Worm (Caenorhabditis elegans): ENCODE data around the gene H01G02.4.
A peak's percentile ranks its signal among the peaks of the same experiment; 100 is the strongest.

H01G02.4 gene

ce11 chrIV:11759852-11760251, 43.1 kb downstream of the H01G02.4 start:
- TF ChIP-seq R02D3.7 (tag; optimal IDR thresholded peaks at IDR 0.05) (no peak), crh-2 (tag; optimal IDR thresholded peaks at IDR 0.05) (peak; percentile 29), nhr-6 (tag; optimal IDR thresholded peaks at IDR 0.05) (peak; percentile 8), unc-55 (GFP tag; optimal IDR thresholded peaks at IDR 0.05) (peak; percentile 10), lsy-2 (tag; optimal IDR thresholded peaks at IDR 0.05) (peak in 1 of 2 experiments; percentile 49), C34F6.9 (tag; optimal IDR thresholded peaks at IDR 0.05) (peak; percentile 15), nhr-23 (tag; optimal IDR thresholded peaks at IDR 0.05) (no peak), mdl-1 (tag; optimal IDR thresholded peaks at IDR 0.05) (no peak)

ce11 chrIV:11755907-11756306, 47.0 kb downstream of the H01G02.4 start, which contains the start of gene T12A7.9:
Gene T12A7.9 (minus strand): TSS chrIV:11756007.
- TF ChIP-seq nhr-237 (tag; optimal IDR thresholded peaks at IDR 0.05) (no peak), mdl-1 (tag; optimal IDR thresholded peaks at IDR 0.05) (no peak), lsy-2 (tag; optimal IDR thresholded peaks at IDR 0.05) (no peak), ZK546.5 (tag; optimal IDR thresholded peaks at IDR 0.05) (no peak), gmeb-1 (tag; optimal IDR thresholded peaks at IDR 0.05) (no peak), sem-4 (tag; optimal IDR thresholded peaks at IDR 0.05) (no peak), blmp-1 (tag; optimal IDR thresholded peaks at IDR 0.05; ENCODE audit: insufficient read depth) (no peak), lin-39 (tag; optimal IDR thresholded peaks at IDR 0.05) (no peak), nhr-25 (tag; optimal IDR thresholded peaks at IDR 0.05) (no peak), mab-5 (tag; optimal IDR thresholded peaks at IDR 0.05) (no peak), lin-13 (GFP tag; optimal IDR thresholded peaks at IDR 0.05) (no peak), ztf-1 (GFP tag; conservative IDR thresholded peaks at IDR 0.05) (no peak), nhr-11 (tag; optimal IDR thresholded peaks at IDR 0.05) (no peak), unc-39 (tag; optimal IDR thresholded peaks at IDR 0.05) (no peak), nhr-77 (tag; optimal IDR thresholded peaks at IDR 0.05) (no peak), ztf-4 (tag; optimal IDR thresholded peaks at IDR 0.05) (no peak), nhr-129 (tag; optimal IDR thresholded peaks at IDR 0.05) (no peak), elt-3 (tag; optimal IDR thresholded peaks at IDR 0.05) (no peak), elt-1 (tag; optimal IDR thresholded peaks at IDR 0.05) (no peak)

DNA sequence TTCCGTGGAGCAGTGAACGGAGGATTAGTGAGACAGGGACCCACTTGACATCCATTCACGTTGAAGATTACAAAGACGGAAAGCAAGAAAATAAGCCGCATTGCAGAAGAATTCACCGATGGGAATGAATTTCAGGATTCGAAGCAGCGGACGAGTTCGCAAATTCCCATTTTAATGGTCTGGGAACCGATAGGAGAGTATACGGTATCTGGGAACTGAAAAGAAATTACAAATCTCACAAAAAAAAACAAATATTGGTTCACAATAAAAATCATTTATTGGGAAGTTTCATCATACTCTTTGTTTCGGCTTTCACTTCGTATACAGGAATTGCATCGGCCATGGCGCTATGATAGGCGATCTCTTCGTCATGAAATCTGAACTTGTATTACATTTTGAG, 47.9 kb downstream of the H01G02.4 start, which contains the start of gene T12A7.10:
T12A7.10 (minus strand) TSS at position 101 of the 400 bp plus-strand sequence.
- TF ChIP-seq ztf-4 (tag; optimal IDR thresholded peaks at IDR 0.05): no peak
- TF ChIP-seq egl-27 (tag; optimal IDR thresholded peaks at IDR 0.05): no peak
- no peak for TF ChIP-seq fos-1 (tag; optimal IDR thresholded peaks at IDR 0.05)
- no peak for TF ChIP-seq nhr-6 (tag; optimal IDR thresholded peaks at IDR 0.05)
- no peak for TF ChIP-seq elt-1 (tag; optimal IDR thresholded peaks at IDR 0.05)
- no peak for TF ChIP-seq nhr-21 (tag; optimal IDR thresholded peaks at IDR 0.05)
- no peak for TF ChIP-seq F13H6.1 (tag; optimal IDR thresholded peaks at IDR 0.05)
- no peak for TF ChIP-seq zag-1 (tag; optimal IDR thresholded peaks at IDR 0.05)
- no peak for TF ChIP-seq snpc-4 (tag; optimal IDR thresholded peaks at IDR 0.05)

DNA sequence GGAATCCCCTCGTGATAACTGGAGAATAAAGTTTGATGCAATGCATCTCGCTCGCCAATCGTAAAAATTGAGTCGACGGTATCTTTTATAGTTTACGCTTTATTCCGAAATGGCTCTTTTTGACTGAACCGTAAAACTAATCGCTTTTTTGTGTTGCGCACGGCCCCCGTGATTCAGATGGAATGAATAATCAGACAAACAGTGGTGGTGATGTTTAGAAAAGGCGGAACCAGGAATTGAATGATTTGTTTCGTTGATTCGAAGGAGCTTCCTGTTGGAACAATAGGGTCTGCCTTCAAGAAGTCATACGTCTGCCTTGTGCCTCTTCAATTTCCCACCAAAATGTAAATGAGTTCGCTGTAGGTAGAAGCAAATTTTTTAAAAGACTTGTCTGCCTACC, 48.6 kb downstream of the H01G02.4 start, which contains the start of gene scl-18:
scl-18 (minus strand) TSS at position 101 of the 400 bp plus-strand sequence.
- TF ChIP-seq mbf-1 (tag; optimal IDR thresholded peaks at IDR 0.05): no peak

All from whole organism, L2 larva.